Fruit fly (Drosophila melanogaster): ENCODE measurements around the gene Prat.

The Prat gene

dm6 chr3R:7911482-7911881 is at the start of gene Prat:
Gene Prat, minus strand, starts transcription at chr3R:7911779.
- TF ChIP-seq CTCF (optimal IDR thresholded peaks at IDR 0.05): no peak
- TF ChIP-seq CG8478 (optimal IDR thresholded peaks at IDR 0.05): no peak

dm6 chr3R:7961348-7961747 is 49.8 kb upstream of the Prat start:
- no peak for TF ChIP-seq CTCF (optimal IDR thresholded peaks at IDR 0.05)
- TF ChIP-seq CG8478 (optimal IDR thresholded peaks at IDR 0.05): no peak

DNA sequence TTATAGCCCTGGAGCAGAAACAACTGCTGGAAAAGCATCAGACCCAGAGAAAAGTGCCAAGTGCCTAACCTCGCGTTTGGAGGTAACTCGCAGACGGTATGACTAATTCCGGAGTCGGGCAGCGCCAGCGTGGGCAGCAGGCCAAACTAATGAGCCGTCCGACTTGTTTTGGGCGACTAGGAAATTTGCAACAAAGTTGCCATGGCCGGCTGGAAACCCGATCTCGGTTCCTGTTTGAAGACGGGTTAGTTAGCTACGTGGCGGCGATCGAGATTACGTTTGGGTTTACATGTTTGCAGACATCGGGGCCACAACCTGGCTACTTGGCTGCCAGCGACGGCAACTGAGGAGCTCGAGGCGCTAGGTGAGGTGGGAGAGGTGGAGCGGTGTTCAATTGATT is 45.4 kb upstream of the Prat start:
- no peak for TF ChIP-seq CG8478 (optimal IDR thresholded peaks at IDR 0.05)
- no peak for TF ChIP-seq CTCF (optimal IDR thresholded peaks at IDR 0.05)

DNA sequence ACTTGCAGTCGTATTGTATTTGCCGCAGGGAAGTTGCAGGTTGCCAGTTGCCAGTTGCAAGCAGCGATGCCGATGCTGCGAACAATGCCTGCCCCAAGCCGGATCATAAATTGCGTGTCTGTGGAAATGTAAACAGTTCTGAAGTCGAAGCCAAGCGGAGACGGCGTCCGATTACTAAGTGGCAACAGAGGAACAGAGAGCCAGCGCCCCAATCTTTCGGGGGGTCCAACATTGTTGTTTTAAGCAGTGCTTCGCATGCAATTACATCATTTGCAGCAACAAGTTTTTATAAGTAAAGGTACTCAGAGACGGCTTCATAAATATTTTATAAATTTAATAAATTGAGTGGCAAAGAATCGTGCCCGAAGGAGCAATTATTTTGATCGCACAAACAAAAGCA is 42.9 kb upstream of the Prat start:
- TF ChIP-seq CTCF (optimal IDR thresholded peaks at IDR 0.05) (no peak), CG8478 (optimal IDR thresholded peaks at IDR 0.05) (no peak)

DNA sequence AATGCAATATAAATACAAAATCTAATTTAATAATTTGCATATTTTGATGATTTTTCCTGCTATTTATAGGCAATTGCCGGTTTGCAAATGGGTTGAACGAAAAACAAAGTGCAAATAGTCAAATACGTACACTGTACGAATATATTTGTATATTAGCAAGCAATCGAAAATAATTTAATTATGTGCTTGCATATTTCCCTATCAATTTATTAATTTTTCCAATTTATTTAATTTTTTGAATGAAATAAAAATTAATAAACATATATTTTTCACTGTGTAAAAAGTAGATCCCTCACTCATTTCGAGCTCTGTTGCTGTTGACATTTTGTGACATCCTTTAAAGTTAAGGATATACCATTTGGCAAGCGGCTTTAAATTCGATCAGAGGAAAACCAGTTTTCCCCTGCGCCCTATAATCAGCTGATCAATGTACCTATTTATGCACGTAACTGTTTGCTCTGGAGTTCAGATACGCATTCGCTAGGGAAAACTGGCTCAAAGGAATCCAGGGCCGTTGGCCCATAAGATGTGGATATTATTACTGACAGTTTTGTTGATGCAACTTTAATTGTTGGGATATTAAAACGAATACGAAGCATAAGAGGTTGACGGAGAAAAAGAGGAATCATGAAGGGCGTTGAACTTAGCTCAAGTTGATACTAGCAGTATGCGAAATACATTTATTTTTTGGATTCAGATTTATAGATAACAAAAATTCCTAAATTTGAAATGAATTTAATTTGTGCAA is 41.6 kb upstream of the Prat start:
- TF ChIP-seq CG8478 (optimal IDR thresholded peaks at IDR 0.05): no peak
- TF ChIP-seq CTCF (optimal IDR thresholded peaks at IDR 0.05): no peak

DNA sequence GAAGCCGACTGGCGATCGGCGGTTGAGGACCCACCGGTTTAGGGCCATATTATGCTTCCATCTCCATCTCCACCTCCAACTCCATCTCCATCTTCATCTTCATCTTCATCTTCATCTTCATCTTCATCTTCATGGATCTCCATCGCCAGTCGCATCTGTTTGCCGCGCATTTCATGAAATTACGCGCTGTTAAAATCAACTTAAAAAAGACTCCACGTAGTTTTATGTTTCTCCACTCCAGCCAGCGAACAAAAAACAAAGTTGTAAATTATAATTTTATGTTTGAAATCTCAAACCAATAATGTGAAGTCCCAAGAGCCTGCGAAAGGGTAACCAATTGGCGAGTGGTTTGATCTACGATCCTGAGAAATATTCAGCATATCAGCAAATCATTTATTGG is 38.6 kb upstream of the Prat start:
- TF ChIP-seq CTCF (optimal IDR thresholded peaks at IDR 0.05): no peak

dm6 chr3R:7947349-7947748 is 35.8 kb upstream of the Prat start:
- no peak for TF ChIP-seq CTCF (optimal IDR thresholded peaks at IDR 0.05)
- no peak for TF ChIP-seq CG8478 (optimal IDR thresholded peaks at IDR 0.05)

- TF ChIP-seq CTCF (optimal IDR thresholded peaks at IDR 0.05) (no peak), CG8478 (optimal IDR thresholded peaks at IDR 0.05) (no peak)
Measured at dm6 chr3R:7944699-7945349, 33.2 kb upstream of the Prat start.

DNA sequence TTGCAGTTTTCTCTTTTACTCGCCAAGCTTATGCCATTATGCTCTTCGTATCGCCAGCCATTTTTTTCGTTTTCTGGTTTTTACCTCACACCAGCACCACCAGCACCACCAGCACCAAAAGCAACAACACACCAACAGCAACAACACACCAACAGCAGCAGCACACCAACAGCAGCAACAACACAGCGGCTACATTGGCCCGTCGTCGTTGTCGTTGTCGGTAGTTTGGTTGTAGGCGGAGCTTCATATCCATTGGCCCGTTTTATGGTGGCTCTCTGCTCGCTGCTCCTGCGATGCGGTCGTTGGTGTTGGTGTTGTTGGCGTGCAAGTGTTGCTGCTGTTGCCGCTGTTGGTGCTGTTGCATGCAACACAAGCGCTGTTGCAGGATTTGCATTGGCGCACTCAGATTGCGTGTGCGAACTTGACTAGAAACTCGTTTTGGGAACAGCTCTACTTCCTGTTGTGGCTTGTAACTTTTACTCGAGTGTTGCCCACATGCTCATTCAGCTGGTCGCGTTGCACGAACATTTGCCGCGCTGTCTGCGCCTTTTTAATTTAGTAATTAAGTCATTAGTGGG is 25.3 kb upstream of the Prat start:
- TF ChIP-seq CG8478 (optimal IDR thresholded peaks at IDR 0.05) (no peak), CTCF (optimal IDR thresholded peaks at IDR 0.05) (peak in 1 of 2 experiments; percentile 14)

DNA sequence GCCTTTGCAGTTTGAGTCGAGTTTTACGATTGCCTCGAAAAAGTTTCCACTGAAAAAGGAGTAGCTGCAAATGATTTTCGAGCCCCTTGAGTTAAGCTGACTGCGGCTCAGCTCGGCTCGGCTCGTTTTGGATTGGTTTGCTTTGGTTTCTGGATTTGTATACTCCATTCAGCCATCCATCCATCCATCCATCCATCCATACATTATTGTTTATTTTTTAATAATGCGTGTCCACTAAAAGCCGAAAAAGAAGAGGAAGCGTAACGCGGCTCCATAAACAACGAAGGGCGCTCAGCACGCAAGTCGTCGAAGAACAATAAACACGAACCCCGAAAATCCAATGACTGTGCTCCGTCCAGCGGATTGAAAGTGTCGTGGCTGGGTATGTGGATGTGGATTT is 14.8 kb upstream of the Prat start:
- TF ChIP-seq CTCF (optimal IDR thresholded peaks at IDR 0.05) (no peak), CG8478 (optimal IDR thresholded peaks at IDR 0.05) (no peak)

dm6 chr3R:7920196-7920595 is 8.6 kb upstream of the Prat start, which contains the start of the genes CG10445 and lds:
Gene CG10445, minus strand, starts transcription at chr3R:7920299.
Gene lds, plus strand, starts transcription at chr3R:7920431.
- TF ChIP-seq CTCF (optimal IDR thresholded peaks at IDR 0.05): peak; percentile 22 to 44
- TF ChIP-seq CG8478 (optimal IDR thresholded peaks at IDR 0.05): no peak

dm6 chr3R:7913551-7913950 is 2.0 kb upstream of the Prat start, which contains the start of gene kipf:
Gene kipf, plus strand, starts transcription at chr3R:7913851.
- TF ChIP-seq CTCF (optimal IDR thresholded peaks at IDR 0.05): no peak
- no peak for TF ChIP-seq CG8478 (optimal IDR thresholded peaks at IDR 0.05)

DNA sequence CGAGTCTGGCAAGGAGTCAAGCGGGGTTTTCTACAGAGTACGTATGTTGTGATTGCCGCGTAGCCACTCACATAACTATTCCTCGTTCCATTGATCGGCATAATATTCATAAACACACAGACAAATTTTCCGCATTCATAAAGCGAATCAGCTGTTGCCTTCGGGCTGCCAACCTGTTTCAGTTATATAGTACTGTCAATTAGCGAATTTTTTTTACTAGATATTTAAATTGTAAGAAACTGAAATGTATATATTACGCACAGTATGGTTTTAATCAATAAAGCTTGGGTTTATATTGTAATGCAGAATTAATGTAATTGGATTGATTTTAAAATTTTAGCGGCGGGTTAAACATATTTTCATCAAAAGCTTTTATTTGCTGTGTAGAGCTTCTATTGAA is 1.6 kb upstream of the Prat start, which contains the start of gene Rfk:
Gene Rfk (minus strand): TSS at position 152 of the 400 bp plus-strand sequence.
- TF ChIP-seq CTCF (optimal IDR thresholded peaks at IDR 0.05): no peak
- TF ChIP-seq CG8478 (optimal IDR thresholded peaks at IDR 0.05): no peak

DNA sequence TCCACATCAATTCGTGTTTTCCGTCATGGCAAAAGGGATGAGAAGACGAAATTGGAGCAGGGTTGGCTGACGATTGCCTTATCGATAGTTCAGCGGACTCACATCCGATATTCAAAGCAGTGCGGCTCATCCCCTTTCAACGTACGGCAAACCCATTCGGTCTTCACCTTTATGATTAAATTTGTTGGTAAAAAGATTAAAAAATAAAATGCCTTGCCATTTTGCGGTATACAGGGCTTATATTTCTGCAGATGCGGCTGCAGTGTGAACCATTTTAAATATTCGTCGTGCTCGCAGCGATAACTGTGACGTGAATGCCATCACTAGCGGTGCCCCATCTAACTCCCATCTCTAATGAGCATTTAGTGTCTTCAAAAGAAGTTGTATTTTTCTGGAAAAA is 4.3 kb downstream of the Prat start, which contains the start of the genes Taf7 and EMC1:
Gene Taf7 (plus strand): TSS at position 23 of the 400 bp plus-strand sequence.
Gene EMC1 (minus strand): TSS at position 53 of the 400 bp plus-strand sequence.
- TF ChIP-seq CG8478 (optimal IDR thresholded peaks at IDR 0.05) (no peak), CTCF (optimal IDR thresholded peaks at IDR 0.05) (peak; percentile 7 to 29)

dm6 chr3R:7902313-7902872 is 9.2 kb downstream of the Prat start, which contains the start of gene mRpS9:
Gene mRpS9, minus strand, starts transcription at chr3R:7902667.
- no peak for TF ChIP-seq CTCF (optimal IDR thresholded peaks at IDR 0.05)
- no peak for TF ChIP-seq CG8478 (optimal IDR thresholded peaks at IDR 0.05)

Data from S2 (cell line).